Worm (Caenorhabditis elegans): Measurements from ENCODE around the gene sre-39.

sre-39 gene

ce11 chrII:4657370-4657769, 29.7 kb upstream of the sre-39 start:
- TF ChIP-seq mdl-1 (tag; optimal IDR thresholded peaks at IDR 0.05) = no peak
- no peak for TF ChIP-seq daf-16 (GFP tag; optimal IDR thresholded peaks at IDR 0.05)
- TF ChIP-seq daf-16 (tag; optimal IDR thresholded peaks at IDR 0.05) = peak; percentile 83
- no peak for TF ChIP-seq hmg-1.1 (GFP tag; IDR thresholded peaks at IDR 0.05)
- no peak for TF ChIP-seq ztf-11 (tag; optimal IDR thresholded peaks at IDR 0.05)
- no peak for TF ChIP-seq R02D3.7 (tag; optimal IDR thresholded peaks at IDR 0.05)
- TF ChIP-seq tra-1 (GFP tag; IDR thresholded peaks at IDR 0.05) = no peak

DNA sequence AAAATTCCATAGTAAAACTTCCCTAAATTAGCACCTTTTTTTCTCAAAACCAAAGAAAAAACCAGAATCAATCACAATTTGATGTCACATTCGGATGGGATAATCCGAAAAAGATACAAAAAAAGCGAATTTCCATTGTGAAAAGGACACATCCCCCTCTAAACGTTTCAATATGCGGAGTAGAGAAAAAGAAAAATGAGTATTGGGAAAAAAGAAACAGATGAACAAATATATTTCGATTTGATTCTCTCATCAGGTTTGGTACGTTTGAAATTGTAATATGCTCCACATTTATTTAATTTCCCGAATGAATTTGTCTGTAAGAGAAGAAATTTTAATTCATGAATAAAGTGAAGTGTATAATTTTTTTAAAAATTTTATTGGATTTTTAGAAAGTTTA, 28.8 kb upstream of the sre-39 start:
- TF ChIP-seq nhr-48 (tag; optimal IDR thresholded peaks at IDR 0.05) (no peak), F37D6.2 (tag; optimal IDR thresholded peaks at IDR 0.05) (no peak), mes-2 (tag; optimal IDR thresholded peaks at IDR 0.05; ENCODE audit: poor library complexity, severe bottlenecking) (no peak), ztf-7 (tag; optimal IDR thresholded peaks at IDR 0.05) (no peak), zfp-2 (tag; optimal IDR thresholded peaks at IDR 0.05) (no peak), lin-39 (tag; optimal IDR thresholded peaks at IDR 0.05) (no peak), R02D3.7 (tag; optimal IDR thresholded peaks at IDR 0.05) (no peak), sdz-12 (GFP tag; optimal IDR thresholded peaks at IDR 0.05) (no peak), jun-1 (tag; optimal IDR thresholded peaks at IDR 0.05) (no peak)

ce11 chrII:4661278-4661677, 25.8 kb upstream of the sre-39 start, which contains the start of gene T05A7.13:
T05A7.13 (minus strand) TSS chrII:4661378.
- TF ChIP-seq ceh-20 (GFP tag; IDR thresholded peaks at IDR 0.05) (no peak), unc-130 (GFP tag; optimal IDR thresholded peaks at IDR 0.05) (no peak), hlh-11 (tag; optimal IDR thresholded peaks at IDR 0.05) (no peak), pha-4 (GFP tag; IDR thresholded peaks at IDR 0.05) (no peak), pha-4 (tag; optimal IDR thresholded peaks at IDR 0.05) (no peak), php-3 (GFP tag; IDR thresholded peaks at IDR 0.05) (no peak), dpl-1 (GFP tag; optimal IDR thresholded peaks at IDR 0.05) (no peak)

DNA sequence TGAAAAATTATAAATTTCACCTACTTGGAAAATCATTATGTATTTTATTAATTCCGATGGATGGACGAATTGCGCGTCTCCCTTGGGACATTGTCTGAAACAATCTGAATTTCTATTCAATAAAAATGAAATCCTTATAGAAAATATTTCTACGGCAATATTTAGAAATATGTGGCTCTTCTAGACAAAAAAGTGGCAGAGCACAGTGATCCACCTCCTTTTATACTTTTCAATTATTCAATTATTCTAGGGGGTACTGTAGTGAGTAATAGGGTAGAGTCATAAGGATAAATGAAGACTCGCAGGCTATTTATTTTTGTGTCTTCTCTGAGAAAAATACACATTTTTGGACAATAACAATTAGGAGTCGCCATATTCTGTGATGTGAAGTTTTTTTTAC, 23.9 kb upstream of the sre-39 start, which contains the start of gene T05A7.12:
TSS of gene T05A7.12 (minus strand) at position 101 of the 400 bp plus-strand sequence.
- TF ChIP-seq ZK546.5 (tag; optimal IDR thresholded peaks at IDR 0.05) (no peak), Y5F2A.4 (GFP tag; optimal IDR thresholded peaks at IDR 0.05) (no peak), hif-1 (tag; optimal IDR thresholded peaks at IDR 0.05) (no peak), saeg-2 (GFP tag; IDR thresholded peaks at IDR 0.05) (no peak), snpc-1.2 (GFP tag; IDR thresholded peaks at IDR 0.05) (no peak), jun-1 (tag; optimal IDR thresholded peaks at IDR 0.05) (no peak)

ce11 chrII:4665359-4665758, 21.7 kb upstream of the sre-39 start, which contains the start of gene T05A7.11:
T05A7.11 (minus strand) TSS chrII:4665459.
- no peak for TF ChIP-seq vab-7 (GFP tag; IDR thresholded peaks at IDR 0.05)
- no peak for TF ChIP-seq zip-11 (GFP tag; IDR thresholded peaks at IDR 0.05)
- no peak for TF ChIP-seq spr-3 (GFP tag; optimal IDR thresholded peaks at IDR 0.05)
- TF ChIP-seq hlh-30 (tag; optimal IDR thresholded peaks at IDR 0.05; ENCODE audit: insufficient read depth) = no peak
- no peak for TF ChIP-seq skn-1 (tag; optimal IDR thresholded peaks at IDR 0.05)
- no peak for TF ChIP-seq unc-130 (GFP tag; optimal IDR thresholded peaks at IDR 0.05)
- TF ChIP-seq lin-15B (tag; optimal IDR thresholded peaks at IDR 0.05) = no peak
- TF ChIP-seq egl-43 (GFP tag; IDR thresholded peaks at IDR 0.05) = no peak
- TF ChIP-seq ama-1 (optimal IDR thresholded peaks at IDR 0.05) = no peak
- TF ChIP-seq lir-3 (tag; optimal IDR thresholded peaks at IDR 0.05) = no peak
- TF ChIP-seq ZK546.5 (tag; optimal IDR thresholded peaks at IDR 0.05) = no peak
